Fruit fly (Drosophila melanogaster) S2 (cell line): ENCODE results near the gene Sap130.

Source experiments
- CG8478 ChIP-seq: fragments of >200 bp; optimal IDR thresholded peaks from 2 replicates; lab custom pipeline; 2018
- CTCF ChIP-seq, 2 experiments: fragments of >200 bp; optimal IDR thresholded peaks; 2 replicates each; lab custom pipeline; 2018

dm6 chr3L:12794532-12794931, 11.2 kb upstream of the Sap130 start:
- TF ChIP-seq CG8478 (lab: Kevin White, UChicago) (no peak), CTCF (optimal IDR thresholded peaks at IDR 0.05; lab: Kevin White, UChicago) (no peak)
